Fruit fly (Drosophila melanogaster) whole organism, embryonic: Measurements from ENCODE around the gene CG16719.

Experiments used
- Antp ChIP-seq: fragments of 200-800 bp; sonication (Bioruptor generic); optimal IDR thresholded peaks from 3 replicates; lab custom pipeline; 2016; ENCODE audit warnings: missing biosample characterization, missing genetic modification characterization
- BtbVII ChIP-seq: fragments of 200-800 bp; sonication (Bioruptor generic); optimal IDR thresholded peaks from 3 replicates; lab custom pipeline; 2017; ENCODE audit warnings: missing biosample characterization, mild to moderate bottlenecking, missing genetic modification characterization
- C15 ChIP-seq: fragments of 200-800 bp; sonication (Bioruptor generic); IDR thresholded peaks from 3 replicates; pipeline ENCODE4 v1.3.6; 2022; ENCODE audit warnings: missing biosample characterization, missing genetic modification characterization
- CG10959 ChIP-seq: fragments of 200-800 bp; sonication (Bioruptor generic); IDR thresholded peaks from 2 replicates; pipeline ENCODE4 v1.3.6; 2022; ENCODE audit warnings: missing biosample characterization, missing genetic modification characterization
- CG11247 ChIP-seq: fragments of 200-800 bp; sonication (Bioruptor generic); IDR thresholded peaks from 2 replicates; pipeline ENCODE4 v1.3.6; 2022; ENCODE audit warnings: missing biosample characterization, missing genetic modification characterization
- CG12744 ChIP-seq: fragments of 200-800 bp; sonication (Bioruptor generic); optimal IDR thresholded peaks from 2 replicates; lab custom pipeline; 2016; ENCODE audit warnings: missing biosample characterization, missing genetic modification characterization
- CG13123 ChIP-seq: fragments of 200-800 bp; sonication (Bioruptor generic); optimal IDR thresholded peaks from 2 replicates; lab custom pipeline; 2016; ENCODE audit warnings: missing biosample characterization, missing genetic modification characterization
- CG14710 ChIP-seq: fragments of 200-800 bp; sonication (Bioruptor generic); optimal IDR thresholded peaks from 3 replicates; lab custom pipeline; 2019; ENCODE audit warnings: missing biosample characterization, mild to moderate bottlenecking, missing genetic modification characterization, moderate library complexity
- CG1529 ChIP-seq: fragments of 200-800 bp; sonication (Bioruptor generic); optimal IDR thresholded peaks from 3 replicates; lab custom pipeline; 2018; ENCODE audit warnings: missing biosample characterization, missing genetic modification characterization
- CG15479 ChIP-seq: fragments of 200-800 bp; sonication (Bioruptor generic); optimal IDR thresholded peaks from 3 replicates; lab custom pipeline; 2019; ENCODE audit warnings: missing biosample characterization, mild to moderate bottlenecking, missing genetic modification characterization, moderate library complexity
- CG1602 ChIP-seq: fragments of 200-800 bp; sonication (Bioruptor generic); optimal IDR thresholded peaks from 3 replicates; lab custom pipeline; 2016; ENCODE audit warnings: missing biosample characterization, missing genetic modification characterization
- CG18764 ChIP-seq: fragments of 200-800 bp; sonication (Bioruptor generic); optimal IDR thresholded peaks from 3 replicates; lab custom pipeline; 2016; ENCODE audit warnings: missing biosample characterization, missing genetic modification characterization
- CG2116 ChIP-seq: fragments of 200-800 bp; sonication (Bioruptor generic); optimal IDR thresholded peaks from 3 replicates; lab custom pipeline; 2018; ENCODE audit warnings: missing biosample characterization, mild to moderate bottlenecking, missing genetic modification characterization
- CG32532 ChIP-seq: fragments of 200-800 bp; sonication (Bioruptor generic); IDR thresholded peaks from 2 replicates; pipeline ENCODE4 v1.3.6; 2022; ENCODE audit warnings: missing biosample characterization, missing genetic modification characterization
- CG42726 ChIP-seq: fragments of 200-800 bp; sonication (Bioruptor generic); IDR thresholded peaks from 2 replicates; pipeline ENCODE4 v1.3.6; 2022; ENCODE audit warnings: missing biosample characterization, missing genetic modification characterization; ENCODE audit not compliant: partially characterized antibody
- CG4404 ChIP-seq: fragments of 200-800 bp; sonication (Bioruptor generic); IDR thresholded peaks from 2 replicates; pipeline ENCODE4 v1.3.6; 2022; ENCODE audit warnings: missing biosample characterization, missing genetic modification characterization
- CG5245 ChIP-seq: fragments of 200-800 bp; sonication (Bioruptor generic); optimal IDR thresholded peaks from 3 replicates; lab custom pipeline; 2016; ENCODE audit warnings: missing biosample characterization, missing genetic modification characterization
- CG7745 ChIP-seq: fragments of 200-800 bp; sonication (Bioruptor generic); optimal IDR thresholded peaks from 2 replicates; lab custom pipeline; 2018; ENCODE audit warnings: missing biosample characterization, mild to moderate bottlenecking, missing genetic modification characterization, moderate library complexity
- CG8290 ChIP-seq, 3 experiments: fragments of 200-800 bp; sonication (Bioruptor generic); optimal IDR thresholded peaks; 2 replicates each; lab custom pipeline; 2016 to 2019; ENCODE audit warnings: missing biosample characterization in 3 of 3, missing genetic modification characterization in 3 of 3, mild to moderate bottlenecking in 2 of 3, moderate library complexity in 1 of 3
- CG8359 ChIP-seq: fragments of 200-800 bp; sonication (Bioruptor generic); optimal IDR thresholded peaks from 2 replicates; lab custom pipeline; 2017; ENCODE audit warnings: missing biosample characterization, mild to moderate bottlenecking, missing genetic modification characterization, borderline replicate concordance
- CHES-1-like ChIP-seq: fragments of 200-800 bp; sonication (Bioruptor generic); optimal IDR thresholded peaks from 2 replicates; lab custom pipeline; 2016; ENCODE audit warnings: missing biosample characterization, missing genetic modification characterization
- Deaf1 ChIP-seq: fragments of 200-800 bp; optimal IDR thresholded peaks from 3 replicates; lab custom pipeline; 2019; ENCODE audit warnings: missing biosample characterization, mild to moderate bottlenecking, missing genetic modification characterization, moderate library complexity
- Hmr ChIP-seq: fragments of 200-800 bp; sonication (Bioruptor generic); optimal IDR thresholded peaks from 3 replicates; lab custom pipeline; 2017; ENCODE audit warnings: mild to moderate bottlenecking, missing biosample characterization, missing genetic modification reagents, missing genetic modification characterization
- MTF-1 ChIP-seq: fragments of 200-800 bp; sonication (Bioruptor generic); optimal IDR thresholded peaks from 2 replicates; lab custom pipeline; 2018; ENCODE audit warnings: missing biosample characterization, mild to moderate bottlenecking, missing genetic modification characterization, borderline replicate concordance
- Myb ChIP-seq: fragments of 200-800 bp; sonication (Bioruptor generic); optimal IDR thresholded peaks from 2 replicates; lab custom pipeline; 2016; ENCODE audit warnings: missing biosample characterization, missing genetic modification characterization
- NFAT ChIP-seq: fragments of 200-800 bp; sonication (Bioruptor generic); IDR thresholded peaks from 2 replicates; pipeline ENCODE4 v1.3.6; 2022; ENCODE audit warnings: missing biosample characterization, missing genetic modification characterization
- Pdp1 ChIP-seq, 2 experiments: fragments of 200-800 bp; sonication (Bioruptor generic); optimal IDR thresholded peaks; 3 replicates each; lab custom pipeline; 2016; ENCODE audit warnings: missing biosample characterization in 2 of 2, missing genetic modification characterization in 2 of 2, mild to moderate bottlenecking in 1 of 2, moderate library complexity in 1 of 2
- Rfx ChIP-seq: fragments of 200-800 bp; sonication (Bioruptor generic); IDR thresholded peaks from 2 replicates; pipeline ENCODE4 v1.3.6; 2022; ENCODE audit warnings: missing biosample characterization, missing genetic modification characterization
- Rx ChIP-seq: fragments of 200-800 bp; sonication (Bioruptor generic); IDR thresholded peaks from 2 replicates; pipeline ENCODE4 v1.3.6; 2022; ENCODE audit warnings: missing biosample characterization, missing genetic modification characterization
- Sox100B ChIP-seq: fragments of 200-800 bp; sonication (Bioruptor generic); optimal IDR thresholded peaks from 3 replicates; lab custom pipeline; 2018; ENCODE audit warnings: missing biosample characterization, mild to moderate bottlenecking, missing genetic modification characterization
- Sry-δ ChIP-seq: fragments of 200-800 bp; sonication (Bioruptor generic); optimal IDR thresholded peaks from 2 replicates; lab custom pipeline; 2016; ENCODE audit warnings: missing biosample characterization, missing genetic modification characterization
- ato ChIP-seq: fragments of 200-800 bp; sonication (Bioruptor generic); IDR thresholded peaks from 2 replicates; pipeline ENCODE4 v1.3.6; 2022; ENCODE audit warnings: missing biosample characterization, missing genetic modification characterization; ENCODE audit not compliant: partially characterized antibody
- chn ChIP-seq: fragments of 200-800 bp; sonication (Bioruptor generic); optimal IDR thresholded peaks from 2 replicates; lab custom pipeline; 2016; ENCODE audit warnings: missing biosample characterization, missing genetic modification characterization
- crp ChIP-seq, 2 experiments: fragments of 200-800 bp; sonication (Bioruptor generic); optimal IDR thresholded peaks; 2 replicates in 1 of 2; 3 replicates in 1 of 2; lab custom pipeline; 2017; ENCODE audit warnings: missing biosample characterization in 2 of 2, missing genetic modification characterization in 2 of 2, mild to moderate bottlenecking in 1 of 2, moderate library complexity in 1 of 2
- esg ChIP-seq: fragments of 200-800 bp; sonication (Bioruptor generic); conservative IDR thresholded peaks from 2 replicates; pipeline ENCODE4 v1.3.6; 2022; ENCODE audit warnings: missing biosample characterization, missing genetic modification characterization
- exex ChIP-seq: fragments of 200-800 bp; sonication (Bioruptor generic); optimal IDR thresholded peaks from 4 replicates; lab custom pipeline; 2018; ENCODE audit warnings: missing biosample characterization, mild to moderate bottlenecking, missing genetic modification characterization, moderate library complexity
- fd64A ChIP-seq: fragments of 200-800 bp; sonication (Bioruptor generic); optimal IDR thresholded peaks from 3 replicates; lab custom pipeline; 2018; ENCODE audit warnings: missing biosample characterization, mild to moderate bottlenecking, missing genetic modification characterization
- grn ChIP-seq: fragments of 200-800 bp; sonication (Bioruptor generic); optimal IDR thresholded peaks from 3 replicates; lab custom pipeline; 2017; ENCODE audit warnings: missing biosample characterization, missing genetic modification characterization
- knrl ChIP-seq: fragments of 200-800 bp; sonication (Bioruptor generic); IDR thresholded peaks from 3 replicates; pipeline ENCODE4 v1.3.6; 2022; ENCODE audit warnings: missing biosample characterization, missing genetic modification characterization; ENCODE audit not compliant: partially characterized antibody
- lbe ChIP-seq: fragments of 200-800 bp; sonication (Bioruptor generic); optimal IDR thresholded peaks from 2 replicates; lab custom pipeline; 2016; ENCODE audit warnings: missing biosample characterization, mild to moderate bottlenecking, missing genetic modification characterization
- lov ChIP-seq, 2 experiments: fragments of 200-800 bp in 1 of 2; fragments of >200 bp in 1 of 2; sonication (Bioruptor generic) in 1 of 2; IDR thresholded peaks in 1 of 2; optimal IDR thresholded peaks in 1 of 2; 2 replicates in 1 of 2; 3 replicates in 1 of 2; pipeline versions ENCODE4 v1.3.6 to Lab custom; 2017 to 2022; ENCODE audit warnings: missing biosample characterization in 1 of 2, missing genetic modification characterization in 1 of 2
- mam ChIP-seq: fragments of 200-800 bp; sonication (Bioruptor generic); optimal IDR thresholded peaks from 3 replicates; lab custom pipeline; 2016; ENCODE audit warnings: missing biosample characterization, missing genetic modification characterization
- nmo ChIP-seq: fragments of 200-800 bp; sonication (Bioruptor generic); optimal IDR thresholded peaks from 2 replicates; lab custom pipeline; 2018; ENCODE audit warnings: missing biosample characterization, mild to moderate bottlenecking, missing genetic modification characterization, moderate library complexity
- pnt ChIP-seq: fragments of 200-800 bp; sonication (Bioruptor generic); optimal IDR thresholded peaks from 3 replicates; lab custom pipeline; 2016; ENCODE audit warnings: missing biosample characterization, missing genetic modification characterization
- repo ChIP-seq: fragments of 200-800 bp; sonication (Bioruptor generic); optimal IDR thresholded peaks from 2 replicates; lab custom pipeline; 2016; ENCODE audit warnings: missing biosample characterization, missing genetic modification characterization
- shn ChIP-seq: fragments of 200-800 bp; sonication (Bioruptor generic); optimal IDR thresholded peaks from 3 replicates; lab custom pipeline; 2016; ENCODE audit warnings: missing biosample characterization, missing genetic modification characterization
- slbo ChIP-seq: fragments of 200-800 bp; sonication (Bioruptor generic); IDR thresholded peaks from 2 replicates; pipeline ENCODE4 v1.3.6; 2022; ENCODE audit warnings: missing biosample characterization, missing genetic modification characterization
- sug ChIP-seq: fragments of 200-800 bp; optimal IDR thresholded peaks from 2 replicates; lab custom pipeline; 2019; ENCODE audit warnings: missing biosample characterization, mild to moderate bottlenecking, missing genetic modification characterization, moderate library complexity
- tap ChIP-seq: fragments of 200-800 bp; optimal IDR thresholded peaks from 3 replicates; lab custom pipeline; 2019; ENCODE audit warnings: missing biosample characterization, mild to moderate bottlenecking, missing genetic modification characterization, moderate library complexity
- zfh2 ChIP-seq: fragments of 200-800 bp; sonication (Bioruptor generic); optimal IDR thresholded peaks from 2 replicates; lab custom pipeline; 2016; ENCODE audit warnings: missing biosample characterization, missing genetic modification characterization

The CG16719 gene

dm6 chr3L:9698193-9698642 is 13.2 kb downstream of the CG16719 start, which contains the start of gene Ubc4 (continued):
- no peak for TF ChIP-seq lbe (GFP tag; lab: Kevin White, UChicago)
- TF ChIP-seq ato (GFP tag; lab: Robert Waterston, UW): peak; percentile 77
- peak; percentile 20 for TF ChIP-seq zfh2
- no peak for TF ChIP-seq CG1529 (GFP tag; lab: Kevin White, UChicago)
- no peak for TF ChIP-seq CG8290 (GFP tag; optimal IDR thresholded peaks at IDR 0.05; lab: Kevin White, UChicago)
- no peak for TF ChIP-seq CG8290 (tag; optimal IDR thresholded peaks at IDR 0.05; lab: Kevin White, UChicago)
- peak in 1 of 2 experiments; percentile 72 for TF ChIP-seq Pdp1 (GFP tag; optimal IDR thresholded peaks at IDR 0.05; lab: Kevin White, UChicago)
- peak; percentile 53 for TF ChIP-seq Rfx (GFP tag; lab: Robert Waterston, UW)
- peak; percentile 78 for TF ChIP-seq CG2116 (GFP tag; lab: Kevin White, UChicago)
- TF ChIP-seq Deaf1 (tag; lab: Kevin White, UChicago): no peak
- TF ChIP-seq nmo: peak; percentile 10
- TF ChIP-seq esg (GFP tag; lab: Robert Waterston, UW): no peak
- peak; percentile 62; the same call in 1 of the 2 replicates for TF ChIP-seq NFAT
- TF ChIP-seq CG18764 (GFP tag; lab: Kevin White, UChicago): no peak
- TF ChIP-seq lov (optimal IDR thresholded peaks at IDR 0.05; lab: Kevin White, UChicago): no peak
- TF ChIP-seq lov (GFP tag; IDR thresholded peaks at IDR 0.05; lab: Robert Waterston, UW): no peak
- TF ChIP-seq fd64A: no peak
- TF ChIP-seq CHES-1-like (GFP tag; lab: Kevin White, UChicago): peak; percentile 11
- no peak for TF ChIP-seq CG10959
- no peak for TF ChIP-seq grn (GFP tag; lab: Kevin White, UChicago)
- TF ChIP-seq mam (GFP tag; lab: Kevin White, UChicago): peak; percentile 26
- TF ChIP-seq repo (GFP tag; lab: Kevin White, UChicago): peak; percentile 8
- no peak for TF ChIP-seq crp (GFP tag; optimal IDR thresholded peaks at IDR 0.05; lab: Kevin White, UChicago)
- TF ChIP-seq Rx (GFP tag; lab: Robert Waterston, UW): no peak
- TF ChIP-seq CG8359 (GFP tag; lab: Kevin White, UChicago): no peak
- TF ChIP-seq CG13123: no peak
- TF ChIP-seq Hmr (GFP tag; lab: Kevin White, UChicago): no peak
- peak; percentile 25 for TF ChIP-seq Antp (GFP tag; lab: Kevin White, UChicago)
- TF ChIP-seq CG1602 (GFP tag; lab: Kevin White, UChicago): no peak
- TF ChIP-seq Myb (GFP tag; lab: Kevin White, UChicago): peak; percentile 92
- TF ChIP-seq CG42726 (GFP tag; lab: Robert Waterston, UW): peak; percentile 79
- peak; percentile 86 for TF ChIP-seq Sry-δ (GFP tag; lab: Kevin White, UChicago)
- no peak for TF ChIP-seq CG7745
- TF ChIP-seq pnt (GFP tag; lab: Kevin White, UChicago): no peak
- no peak for TF ChIP-seq exex (tag; lab: Kevin White, UChicago)
- TF ChIP-seq slbo (GFP tag; lab: Robert Waterston, UW): peak; percentile 54; the same call in 1 of the 2 replicates
- no peak for TF ChIP-seq CG12744 (GFP tag; lab: Kevin White, UChicago)
- peak; percentile 5 for TF ChIP-seq shn (GFP tag; lab: Kevin White, UChicago)
- no peak for TF ChIP-seq BtbVII (GFP tag; lab: Kevin White, UChicago)
- TF ChIP-seq tap (tag; lab: Kevin White, UChicago): no peak
- peak; percentile 12 for TF ChIP-seq CG14710 (tag; lab: Kevin White, UChicago)
- no peak for TF ChIP-seq chn (GFP tag; lab: Kevin White, UChicago)
- TF ChIP-seq CG32532: peak; percentile 32; the same call in 1 of the 2 replicates
- no peak for TF ChIP-seq C15 (GFP tag; lab: Robert Waterston, UW)
- peak; percentile 83 for TF ChIP-seq knrl (GFP tag; lab: Robert Waterston, UW)
- TF ChIP-seq Sox100B (GFP tag; lab: Kevin White, UChicago): no peak
- TF ChIP-seq MTF-1 (GFP tag; lab: Kevin White, UChicago): no peak
- TF ChIP-seq sug (tag; lab: Kevin White, UChicago): peak; percentile 78
- no peak for TF ChIP-seq CG11247
- no peak for TF ChIP-seq CG4404
- no peak for TF ChIP-seq CG5245 (GFP tag; lab: Kevin White, UChicago)
- TF ChIP-seq CG15479: no peak
